Fruit fly (Drosophila melanogaster) whole organism, wandering third instar larva: Measurements from ENCODE around the gene CG32459.
A peak's percentile ranks its signal among the peaks of the same experiment; 100 is the strongest.

Experiments
- Abd-B ChIP-seq: fragments of >200 bp; optimal IDR thresholded peaks from 2 replicates; lab custom pipeline; 2017; ENCODE audit warnings: missing biosample characterization, missing genetic modification characterization
- CG32264 ChIP-seq: fragments of 200-800 bp; sonication (Bioruptor generic); optimal IDR thresholded peaks from 2 replicates; lab custom pipeline; 2016; ENCODE audit warnings: missing biosample characterization, missing genetic modification characterization
- CG9705 ChIP-seq: fragments of 200-800 bp; sonication (Bioruptor generic); optimal IDR thresholded peaks from 2 replicates; lab custom pipeline; 2018; ENCODE audit warnings: missing biosample characterization, mild to moderate bottlenecking, missing genetic modification characterization
- CrebA ChIP-seq: fragments of 200-800 bp; sonication (Bioruptor generic); optimal IDR thresholded peaks from 2 replicates; lab custom pipeline; 2016; ENCODE audit warnings: missing biosample characterization, mild to moderate bottlenecking, missing genetic modification characterization, borderline replicate concordance
- Dfd ChIP-seq: fragments of >200 bp; optimal IDR thresholded peaks from 2 replicates; lab custom pipeline; 2017; ENCODE audit warnings: missing biosample characterization, missing genetic modification characterization
- Dif ChIP-seq: fragments of 200-275, 200-300 bp; sonication (Bioruptor generic); optimal IDR thresholded peaks from 2 replicates; lab custom pipeline; 2018; ENCODE audit warnings: missing biosample characterization, missing genetic modification characterization; ENCODE audit not compliant: partially characterized antibody
- GATAd ChIP-seq: sonication (Bioruptor generic); optimal IDR thresholded peaks from 2 replicates; lab custom pipeline; 2016; ENCODE audit warnings: missing biosample characterization, missing genetic modification characterization
- HLH106 ChIP-seq: fragments of 200-800 bp; optimal IDR thresholded peaks from 3 replicates; lab custom pipeline; 2019; ENCODE audit warnings: missing biosample characterization, mild to moderate bottlenecking, missing genetic modification characterization, moderate library complexity
- Hnf4 ChIP-seq: fragments of 200-800 bp; sonication (Bioruptor generic); optimal IDR thresholded peaks from 2 replicates; lab custom pipeline; 2016; ENCODE audit warnings: missing biosample characterization, mild to moderate bottlenecking, missing genetic modification characterization
- Hr78 ChIP-seq: fragments of >200 bp; optimal IDR thresholded peaks from 2 replicates; lab custom pipeline; 2017; ENCODE audit warnings: missing biosample characterization, missing genetic modification characterization
- Hr83 ChIP-seq: fragments of 200-300 bp; sonication (Bioruptor generic); optimal IDR thresholded peaks from 2 replicates; lab custom pipeline; 2016; ENCODE audit warnings: missing biosample characterization, mild to moderate bottlenecking, missing genetic modification characterization, moderate library complexity; ENCODE audit not compliant: poor library complexity, severe bottlenecking
- Jra ChIP-seq: sonication (Bioruptor generic); optimal IDR thresholded peaks from 2 replicates; lab custom pipeline; 2016; ENCODE audit warnings: missing biosample characterization, missing genetic modification characterization
- Mio ChIP-seq: sonication (Bioruptor generic); optimal IDR thresholded peaks from 2 replicates; lab custom pipeline; 2016; ENCODE audit warnings: missing biosample characterization, missing genetic modification characterization
- Myc ChIP-seq: fragments of >200 bp; optimal IDR thresholded peaks from 2 replicates; lab custom pipeline; 2017
- N ChIP-seq: fragments of >200 bp; optimal IDR thresholded peaks from 2 replicates; lab custom pipeline; 2018; ENCODE audit warnings: missing biosample characterization, missing external identifiers, missing genetic modification characterization
- OdsH ChIP-seq: fragments of 200-800 bp; sonication (Bioruptor generic); optimal IDR thresholded peaks from 2 replicates; lab custom pipeline; 2016; ENCODE audit warnings: missing biosample characterization, mild to moderate bottlenecking, missing genetic modification characterization
- Rel ChIP-seq, 2 experiments: fragments of 200-800 bp; sonication (Bioruptor generic) in 1 of 2; optimal IDR thresholded peaks; 2 replicates in 1 of 2; 3 replicates in 1 of 2; lab custom pipeline; 2016 to 2019; ENCODE audit warnings: mild to moderate bottlenecking in 2 of 2, missing biosample characterization in 2 of 2, missing genetic modification characterization in 2 of 2, moderate library complexity in 1 of 2
- Sp1 ChIP-seq: fragments of 200-800 bp; sonication (Bioruptor generic); optimal IDR thresholded peaks from 3 replicates; lab custom pipeline; 2019; ENCODE audit warnings: missing biosample characterization, mild to moderate bottlenecking, missing genetic modification characterization, moderate library complexity
- Vsx2 ChIP-seq: fragments of 200-300, 225-300 bp; sonication (Bioruptor generic); optimal IDR thresholded peaks from 2 replicates; lab custom pipeline; 2018; ENCODE audit warnings: missing biosample characterization, missing genetic modification characterization; ENCODE audit not compliant: partially characterized antibody
- br ChIP-seq: fragments of 200-800 bp; sonication (Bioruptor generic); optimal IDR thresholded peaks from 2 replicates; lab custom pipeline; 2016; ENCODE audit warnings: missing biosample characterization, missing genetic modification characterization
- brk ChIP-seq: fragments of 200-800 bp; sonication (Bioruptor generic); optimal IDR thresholded peaks from 2 replicates; lab custom pipeline; 2016; ENCODE audit warnings: missing biosample characterization, mild to moderate bottlenecking, missing genetic modification characterization
- dl ChIP-seq, 2 experiments: fragments of 175-275, 200-275 bp in 1 of 2; fragments of 200-275 bp in 1 of 2; sonication (Bioruptor generic); optimal IDR thresholded peaks; lab custom pipeline; 2018; ENCODE audit warnings: mild to moderate bottlenecking in 2 of 2, missing biosample characterization in 2 of 2, missing genetic modification characterization in 2 of 2, moderate library complexity in 2 of 2; ENCODE audit not compliant: partially characterized antibody in 2 of 2, insufficient read depth in 1 of 2
- dmrt93B ChIP-seq: fragments of 200-800 bp; sonication (Bioruptor generic); optimal IDR thresholded peaks from 2 replicates; lab custom pipeline; 2018; ENCODE audit warnings: missing biosample characterization, mild to moderate bottlenecking, missing genetic modification characterization
- dsf ChIP-seq: sonication (Bioruptor generic); optimal IDR thresholded peaks from 2 replicates; lab custom pipeline; 2016; ENCODE audit warnings: missing biosample characterization, missing genetic modification characterization, borderline replicate concordance
- ey ChIP-seq: fragments of 200-800 bp; sonication (Bioruptor generic); optimal IDR thresholded peaks from 2 replicates; lab custom pipeline; 2016; ENCODE audit warnings: missing biosample characterization, missing genetic modification characterization
- foxo ChIP-seq, 2 experiments: fragments of 200-800 bp; sonication (Bioruptor generic); optimal IDR thresholded peaks; 2 replicates in 1 of 2; 3 replicates in 1 of 2; lab custom pipeline; 2016 to 2017; ENCODE audit warnings: missing biosample characterization in 2 of 2, missing genetic modification characterization in 2 of 2
- fru ChIP-seq: fragments of 200-800 bp; sonication (Bioruptor generic); optimal IDR thresholded peaks from 3 replicates; lab custom pipeline; 2016; ENCODE audit warnings: missing biosample characterization, mild to moderate bottlenecking, missing genetic modification characterization
- h ChIP-seq: fragments of 200-800 bp; sonication (Bioruptor generic); optimal IDR thresholded peaks from 3 replicates; lab custom pipeline; 2016; ENCODE audit warnings: missing biosample characterization, mild to moderate bottlenecking, missing genetic modification characterization
- jim ChIP-seq: fragments of 175-275, 200-325 bp; sonication (Bioruptor generic); optimal IDR thresholded peaks from 2 replicates; lab custom pipeline; 2016; ENCODE audit warnings: missing biosample characterization, mild to moderate bottlenecking, missing genetic modification characterization
- lola ChIP-seq: fragments of >200 bp; optimal IDR thresholded peaks from 2 replicates; lab custom pipeline; 2017; ENCODE audit warnings: missing biosample characterization, missing genetic modification characterization
- pan ChIP-seq: fragments of >200 bp; optimal IDR thresholded peaks from 2 replicates; lab custom pipeline; 2017
- psq ChIP-seq: fragments of 200-800 bp; sonication (Bioruptor generic); optimal IDR thresholded peaks from 3 replicates; lab custom pipeline; 2017; ENCODE audit warnings: missing biosample characterization, mild to moderate bottlenecking, missing genetic modification characterization, moderate library complexity
- rgr ChIP-seq: fragments of 200-800 bp; sonication (Bioruptor generic); optimal IDR thresholded peaks from 3 replicates; lab custom pipeline; 2016; ENCODE audit warnings: missing biosample characterization, mild to moderate bottlenecking, missing genetic modification characterization
- sage ChIP-seq: fragments of 200-800 bp; sonication (Bioruptor generic); optimal IDR thresholded peaks from 2 replicates; lab custom pipeline; 2016; ENCODE audit warnings: missing biosample characterization, mild to moderate bottlenecking, missing genetic modification characterization
- sv ChIP-seq: fragments of 200-800 bp; sonication (Bioruptor generic); optimal IDR thresholded peaks from 3 replicates; lab custom pipeline; 2016; ENCODE audit warnings: missing biosample characterization, missing genetic modification characterization
- tai ChIP-seq: sonication (Bioruptor generic); optimal IDR thresholded peaks from 2 replicates; lab custom pipeline; 2016; ENCODE audit warnings: missing biosample characterization, missing genetic modification characterization
- usp ChIP-seq: fragments of >200 bp; optimal IDR thresholded peaks from 2 replicates; lab custom pipeline; 2017; ENCODE audit warnings: missing biosample characterization, missing genetic modification characterization
- woc ChIP-seq: sonication (Bioruptor generic); optimal IDR thresholded peaks from 2 replicates; lab custom pipeline; 2016; ENCODE audit warnings: missing biosample characterization, mild to moderate bottlenecking, missing genetic modification characterization

The CG32459 gene

dm6 chr3L:22848940-22849339, 6.9 kb downstream of the CG32459 start:
- TF ChIP-seq sage (GFP tag; lab: Kevin White, UChicago): no peak
- TF ChIP-seq Hnf4 (GFP tag; lab: Kevin White, UChicago): no peak
- TF ChIP-seq CG9705 (GFP tag; lab: Kevin White, UChicago): no peak
- no peak for TF ChIP-seq Vsx2 (GFP tag; lab: Kevin White, UChicago)
- TF ChIP-seq, all 38 proteins: peak for 0

dm6 chr3L:22847679-22848118, 8.2 kb downstream of the CG32459 start:
- TF ChIP-seq Rel (GFP tag; optimal IDR thresholded peaks at IDR 0.05; lab: Kevin White, UChicago) (no peak), Rel (tag; optimal IDR thresholded peaks at IDR 0.05; lab: Kevin White, UChicago) (peak; percentile 35), Hnf4 (GFP tag; lab: Kevin White, UChicago) (peak; percentile 47), foxo (GFP tag; optimal IDR thresholded peaks at IDR 0.05; lab: Kevin White, UChicago) (no peak), CrebA (GFP tag; lab: Kevin White, UChicago) (peak; percentile 78), h (peak; percentile 6), sage (GFP tag; lab: Kevin White, UChicago) (no peak), Dif (peak; percentile 14), rgr (GFP tag; lab: Kevin White, UChicago) (peak; percentile 17)

- no peak for TF ChIP-seq woc (GFP tag; lab: Kevin White, UChicago)
- no peak for TF ChIP-seq Rel (GFP tag; optimal IDR thresholded peaks at IDR 0.05; lab: Kevin White, UChicago)
- peak; percentile 15 for TF ChIP-seq Rel (tag; optimal IDR thresholded peaks at IDR 0.05; lab: Kevin White, UChicago)
Measured at dm6 chr3L:22843094-22843493, 12.8 kb downstream of the CG32459 start.

- TF ChIP-seq dmrt93B: no peak
- no peak for TF ChIP-seq Jra (GFP tag; lab: Kevin White, UChicago)
- TF ChIP-seq usp: no peak
- peak; percentile 26 for TF ChIP-seq fru (GFP tag; lab: Kevin White, UChicago)
- no peak for TF ChIP-seq OdsH (GFP tag; lab: Kevin White, UChicago)
- no peak for TF ChIP-seq Hr83
- no peak for TF ChIP-seq Mio (GFP tag; lab: Kevin White, UChicago)
- no peak for TF ChIP-seq sv (GFP tag; lab: Kevin White, UChicago)
- no peak for TF ChIP-seq sage (GFP tag; lab: Kevin White, UChicago)
- TF ChIP-seq N (GFP tag; lab: Kevin White, UChicago): no peak
- no peak for TF ChIP-seq Hr78 (GFP tag; lab: Kevin White, UChicago)
- peak; percentile 30 for TF ChIP-seq br (GFP tag; lab: Kevin White, UChicago)
- peak; percentile 67 for TF ChIP-seq h
- TF ChIP-seq pan (lab: Kevin White, UChicago): no peak
- TF ChIP-seq ey (GFP tag; lab: Kevin White, UChicago): no peak
- TF ChIP-seq Dfd (GFP tag; lab: Kevin White, UChicago): no peak
- no peak for TF ChIP-seq CG32264
- no peak for TF ChIP-seq Rel (GFP tag; optimal IDR thresholded peaks at IDR 0.05; lab: Kevin White, UChicago)
- TF ChIP-seq Rel (tag; optimal IDR thresholded peaks at IDR 0.05; lab: Kevin White, UChicago): peak; percentile 47
- TF ChIP-seq CrebA (GFP tag; lab: Kevin White, UChicago): peak; percentile 36
- TF ChIP-seq Hnf4 (GFP tag; lab: Kevin White, UChicago): no peak
- TF ChIP-seq dsf (GFP tag; lab: Kevin White, UChicago): no peak
- TF ChIP-seq Abd-B: no peak
- TF ChIP-seq CG9705 (GFP tag; lab: Kevin White, UChicago): no peak
- no peak for TF ChIP-seq tai (GFP tag; lab: Kevin White, UChicago)
- no peak for TF ChIP-seq Myc (lab: Kevin White, UChicago)
- no peak for TF ChIP-seq brk (GFP tag; lab: Kevin White, UChicago)
- TF ChIP-seq GATAd (GFP tag; lab: Kevin White, UChicago): no peak
- peak; percentile 96 for TF ChIP-seq jim (GFP tag; lab: Kevin White, UChicago)
- no peak for TF ChIP-seq rgr (GFP tag; lab: Kevin White, UChicago)
- no peak for TF ChIP-seq foxo (GFP tag; optimal IDR thresholded peaks at IDR 0.05; lab: Kevin White, UChicago)
- peak; percentile 90 for TF ChIP-seq Vsx2 (GFP tag; lab: Kevin White, UChicago)
- TF ChIP-seq dl (GFP tag; optimal IDR thresholded peaks at IDR 0.05; lab: Kevin White, UChicago; ENCODE audit: insufficient read depth in 1 of 2, partially characterized antibody in 2 of 2): peak; percentile 62 to 72
- TF ChIP-seq woc (GFP tag; lab: Kevin White, UChicago): no peak
- no peak for TF ChIP-seq lola
- peak; percentile 14 for TF ChIP-seq HLH106 (tag; lab: Kevin White, UChicago)
- peak; percentile 80 for TF ChIP-seq psq
- TF ChIP-seq Dif: peak; percentile 80
- TF ChIP-seq Sp1 (GFP tag; lab: Kevin White, UChicago): peak; percentile 68
Measured at dm6 chr3L:22839726-22840228, 16.1 kb downstream of the CG32459 start.
